Worm (Caenorhabditis elegans): Measurements from ENCODE around the gene R10E4.11.

ce11 chrIII:4320113-4320512, 19.3 kb upstream of the R10E4.11 start, which contains the start of gene H38K22.6:
- TF ChIP-seq cebp-1 (GFP tag; IDR thresholded peaks at IDR 0.05) (no peak), cebp-1 (tag; optimal IDR thresholded peaks at IDR 0.05) (no peak), F49E8.2 (tag; optimal IDR thresholded peaks at IDR 0.05; ENCODE audit: insufficient read depth) (no peak), F22D6.2 (tag; optimal IDR thresholded peaks at IDR 0.05) (no peak), lsy-27 (tag; optimal IDR thresholded peaks at IDR 0.05; ENCODE audit: borderline replicate concordance, insufficient read depth) (no peak), lin-54 (GFP tag; optimal IDR thresholded peaks at IDR 0.05) (no peak), F39B2.1 (GFP tag; IDR thresholded peaks at IDR 0.05) (no peak), attf-6 (GFP tag; IDR thresholded peaks at IDR 0.05) (no peak), ama-1 (optimal IDR thresholded peaks at IDR 0.05) (no peak), ama-1 (GFP tag; optimal IDR thresholded peaks at IDR 0.05) (no peak), pha-4 (tag; optimal IDR thresholded peaks at IDR 0.05) (no peak), F37B4.10 (GFP tag; IDR thresholded peaks at IDR 0.05) (no peak), egl-18 (GFP tag; IDR thresholded peaks at IDR 0.05) (no peak)

Data from whole organism, young adult.